Worm (Caenorhabditis elegans) whole organism, L3 larva: ENCODE results near the gene C33A12.19.
A peak's percentile ranks its signal among the peaks of the same experiment; 100 is the strongest.

Source experiments
- R02D3.7 ChIP-seq: fragments of 150-350 bp; optimal IDR thresholded peaks from 2 replicates; lab custom pipeline; 2014; ENCODE audit warnings: missing biosample characterization, missing genetic modification characterization
- ZK546.5 ChIP-seq: sonication (generic microtip); optimal IDR thresholded peaks from 2 replicates; lab custom pipeline; 2017; ENCODE audit warnings: missing biosample characterization, missing genetic modification characterization
- aly-2 ChIP-seq: fragments of 150-350 bp; optimal IDR thresholded peaks from 2 replicates; lab custom pipeline; 2014; ENCODE audit warnings: missing biosample characterization, missing genetic modification characterization
- ceh-16 ChIP-seq: sonication (generic microtip); optimal IDR thresholded peaks from 2 replicates; lab custom pipeline; 2017; ENCODE audit warnings: missing biosample characterization, missing genetic modification characterization
- ceh-28 ChIP-seq: fragments of 150-350 bp; optimal IDR thresholded peaks from 2 replicates; lab custom pipeline; 2014; ENCODE audit warnings: missing biosample characterization, missing genetic modification reagents, missing genetic modification characterization
- ceh-82 ChIP-seq: fragments of 150-350 bp; optimal IDR thresholded peaks from 2 replicates; lab custom pipeline; 2014; ENCODE audit warnings: missing biosample characterization, missing genetic modification characterization
- ceh-9 ChIP-seq: sonication (generic microtip); optimal IDR thresholded peaks from 2 replicates; lab custom pipeline; 2018; ENCODE audit warnings: missing biosample characterization, missing genetic modification characterization
- daf-12 ChIP-seq: fragments of 150-350 bp; optimal IDR thresholded peaks from 2 replicates; lab custom pipeline; 2014; ENCODE audit warnings: missing biosample characterization, missing genetic modification reagents, missing genetic modification characterization
- egl-27 ChIP-seq: sonication (generic microtip); optimal IDR thresholded peaks from 4 replicates; lab custom pipeline; 2017; ENCODE audit warnings: missing biosample characterization, missing genetic modification reagents, missing genetic modification characterization
- elt-1 ChIP-seq: fragments of 150-350 bp; optimal IDR thresholded peaks from 2 replicates; lab custom pipeline; 2014; ENCODE audit warnings: missing biosample characterization, missing genetic modification characterization
- elt-2 ChIP-seq: sonication (generic microtip); optimal IDR thresholded peaks from 2 replicates; lab custom pipeline; 2016; ENCODE audit warnings: missing genetic modification reagents, mild to moderate bottlenecking, missing genetic modification characterization, missing compliant biosample characterization
- elt-3 ChIP-seq, 3 experiments: fragments of 150-350 bp in 1 of 3; sonication (generic microtip) in 2 of 3; optimal IDR thresholded peaks; 2 replicates in 2 of 3; 4 replicates in 1 of 3; lab custom pipeline; 2014 to 2017; ENCODE audit warnings: missing biosample characterization in 3 of 3, missing genetic modification characterization in 3 of 3
- eor-1 ChIP-seq, 2 experiments: fragments of 150-350 bp; optimal IDR thresholded peaks; 2 replicates each; lab custom pipeline; 2014 to 2018; ENCODE audit warnings: missing biosample characterization in 2 of 2, missing genetic modification characterization in 2 of 2
- fkh-10 ChIP-seq: sonication (generic microtip); optimal IDR thresholded peaks from 2 replicates; lab custom pipeline; 2017; ENCODE audit warnings: missing biosample characterization, missing genetic modification reagents, missing genetic modification characterization
- fkh-2 ChIP-seq: fragments of 150-350 bp; optimal IDR thresholded peaks from 2 replicates; lab custom pipeline; 2014; ENCODE audit warnings: missing biosample characterization, missing genetic modification reagents, missing genetic modification characterization
- fos-1 ChIP-seq: fragments of 150-350 bp; optimal IDR thresholded peaks from 2 replicates; lab custom pipeline; 2014; ENCODE audit warnings: missing biosample characterization, missing genetic modification characterization
- hmg-11 ChIP-seq: sonication (generic microtip); optimal IDR thresholded peaks from 2 replicates; lab custom pipeline; 2016; ENCODE audit warnings: missing genetic modification characterization, missing compliant biosample characterization
- jun-1 ChIP-seq: fragments of 150-350 bp; optimal IDR thresholded peaks from 2 replicates; lab custom pipeline; 2014; ENCODE audit warnings: missing biosample characterization, missing genetic modification reagents, missing genetic modification characterization
- lin-15B ChIP-seq: fragments of 150-350 bp; optimal IDR thresholded peaks from 2 replicates; lab custom pipeline; 2014; ENCODE audit warnings: missing biosample characterization, missing genetic modification characterization
- lin-39 ChIP-seq: fragments of 150-350 bp; optimal IDR thresholded peaks from 2 replicates; lab custom pipeline; 2018; ENCODE audit warnings: missing biosample characterization, missing genetic modification reagents, missing genetic modification characterization
- lsy-12 ChIP-seq: sonication (generic microtip); optimal IDR thresholded peaks from 2 replicates; lab custom pipeline; 2016; ENCODE audit warnings: mild to moderate bottlenecking, missing genetic modification characterization, missing compliant biosample characterization
- mdl-1 ChIP-seq: fragments of 150-350 bp; optimal IDR thresholded peaks from 2 replicates; lab custom pipeline; 2014; ENCODE audit warnings: missing biosample characterization, missing genetic modification characterization
- mml-1 ChIP-seq: fragments of 150-350 bp; sonication (generic microtip); optimal IDR thresholded peaks from 3 replicates; lab custom pipeline; 2014; ENCODE audit warnings: missing biosample characterization, missing genetic modification characterization
- nfya-1 ChIP-seq: sonication (generic microtip); optimal IDR thresholded peaks from 2 replicates; lab custom pipeline; 2017; ENCODE audit warnings: missing genetic modification characterization, mild to moderate bottlenecking, missing compliant biosample characterization, antibody characterized with exemption, moderate library complexity; ENCODE audit not compliant: insufficient read depth
- nhr-11 ChIP-seq: fragments of 150-350 bp; optimal IDR thresholded peaks from 2 replicates; lab custom pipeline; 2014; ENCODE audit warnings: missing biosample characterization, missing genetic modification characterization
- nhr-23 ChIP-seq: fragments of 150-350 bp; optimal IDR thresholded peaks from 2 replicates; lab custom pipeline; 2014; ENCODE audit warnings: missing biosample characterization, missing genetic modification reagents, missing genetic modification characterization
- nhr-237 ChIP-seq: fragments of 150-350 bp; optimal IDR thresholded peaks from 2 replicates; lab custom pipeline; 2014; ENCODE audit warnings: missing biosample characterization, missing genetic modification characterization
- nhr-25 ChIP-seq: sonication (generic microtip); optimal IDR thresholded peaks from 2 replicates; lab custom pipeline; 2017; ENCODE audit warnings: missing biosample characterization, missing genetic modification characterization
- nhr-28 ChIP-seq: fragments of 150-350 bp; optimal IDR thresholded peaks from 2 replicates; lab custom pipeline; 2014; ENCODE audit warnings: missing biosample characterization, missing genetic modification characterization
- nhr-43 ChIP-seq: sonication (generic microtip); optimal IDR thresholded peaks from 2 replicates; lab custom pipeline; 2016; ENCODE audit warnings: mild to moderate bottlenecking, missing genetic modification characterization, missing compliant biosample characterization; ENCODE audit not compliant: poor library complexity, severe bottlenecking
- nhr-67 ChIP-seq: fragments of 150-350 bp; optimal IDR thresholded peaks from 2 replicates; lab custom pipeline; 2014; ENCODE audit warnings: missing biosample characterization, missing genetic modification characterization
- nhr-76 ChIP-seq: fragments of 150-350 bp; sonication (generic microtip); optimal IDR thresholded peaks from 5 replicates; lab custom pipeline; 2014; ENCODE audit warnings: missing biosample characterization, missing genetic modification characterization
- nhr-77 ChIP-seq: fragments of 150-350 bp; optimal IDR thresholded peaks from 2 replicates; lab custom pipeline; 2014; ENCODE audit warnings: missing biosample characterization, missing genetic modification characterization
- pha-4 ChIP-seq: fragments of 150-350 bp; optimal IDR thresholded peaks from 2 replicates; lab custom pipeline; 2014; ENCODE audit warnings: missing biosample characterization, missing genetic modification reagents, missing genetic modification characterization
- pqm-1 ChIP-seq: fragments of 150-350 bp; optimal IDR thresholded peaks from 2 replicates; lab custom pipeline; 2017; ENCODE audit warnings: missing biosample characterization, missing genetic modification characterization, inconsistent platforms
- sea-2 ChIP-seq: fragments of 150-350 bp; sonication (generic microtip); optimal IDR thresholded peaks from 4 replicates; lab custom pipeline; 2014; ENCODE audit warnings: missing biosample characterization, missing genetic modification reagents, missing genetic modification characterization
- skn-1 ChIP-seq: fragments of 150-350 bp; optimal IDR thresholded peaks from 2 replicates; lab custom pipeline; 2014; ENCODE audit warnings: missing biosample characterization, missing genetic modification characterization
- snpc-4 ChIP-seq: fragments of 150-350 bp; optimal IDR thresholded peaks from 2 replicates; lab custom pipeline; 2014; ENCODE audit warnings: missing biosample characterization, missing genetic modification characterization
- unc-39 ChIP-seq: sonication (generic microtip); optimal IDR thresholded peaks from 4 replicates; lab custom pipeline; 2017; ENCODE audit warnings: missing biosample characterization, missing genetic modification characterization
- unc-62 ChIP-seq: fragments of 150-350 bp; sonication (generic microtip); optimal IDR thresholded peaks from 4 replicates; lab custom pipeline; 2014; ENCODE audit warnings: missing biosample characterization, missing genetic modification reagents, missing genetic modification characterization
- zag-1 ChIP-seq: fragments of 150-350 bp; optimal IDR thresholded peaks from 2 replicates; lab custom pipeline; 2014; ENCODE audit warnings: missing biosample characterization, missing genetic modification characterization
- ztf-11 ChIP-seq: fragments of 150-350 bp; optimal IDR thresholded peaks from 2 replicates; lab custom pipeline; 2014; ENCODE audit warnings: missing biosample characterization, missing genetic modification characterization

C33A12.19 gene

DNA sequence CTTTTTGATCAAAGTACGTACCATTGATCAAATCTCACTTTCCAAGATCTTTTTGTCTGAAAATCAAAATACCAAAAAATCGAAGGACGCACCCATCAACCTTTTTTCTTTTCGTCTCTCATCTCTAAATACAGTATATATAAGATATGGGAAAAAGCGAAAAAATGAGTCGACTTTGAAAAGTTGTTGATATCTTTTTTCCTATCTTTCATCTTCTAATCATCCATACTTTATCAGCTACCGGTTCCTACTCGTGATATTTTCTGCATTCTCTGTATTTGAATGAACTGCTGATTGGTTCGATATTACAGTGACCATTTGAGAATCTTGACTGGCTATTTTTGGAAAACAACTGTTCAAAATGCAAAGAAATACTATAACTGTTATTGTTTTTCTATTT lies at the start of gene C33A12.19:
Gene C33A12.19 (plus strand): TSS at position 169 of the 400 bp plus-strand sequence.
- peak; percentile 34 for TF ChIP-seq nfya-1 (tag; lab: Kevin White, UChicago)
- TF ChIP-seq nhr-23 (tag; lab: Kevin White, UChicago) = peak; percentile 52
- TF ChIP-seq elt-3 (tag; optimal IDR thresholded peaks at IDR 0.05; lab: Kevin White, UChicago) = no peak
- peak; percentile 47 for TF ChIP-seq nhr-43 (tag; lab: Kevin White, UChicago)
- TF ChIP-seq lin-15B (tag; lab: Kevin White, UChicago) = no peak
- TF ChIP-seq elt-2 = peak; percentile 58
- TF ChIP-seq pqm-1 (tag; lab: Kevin White, UChicago) = peak; percentile 36

DNA sequence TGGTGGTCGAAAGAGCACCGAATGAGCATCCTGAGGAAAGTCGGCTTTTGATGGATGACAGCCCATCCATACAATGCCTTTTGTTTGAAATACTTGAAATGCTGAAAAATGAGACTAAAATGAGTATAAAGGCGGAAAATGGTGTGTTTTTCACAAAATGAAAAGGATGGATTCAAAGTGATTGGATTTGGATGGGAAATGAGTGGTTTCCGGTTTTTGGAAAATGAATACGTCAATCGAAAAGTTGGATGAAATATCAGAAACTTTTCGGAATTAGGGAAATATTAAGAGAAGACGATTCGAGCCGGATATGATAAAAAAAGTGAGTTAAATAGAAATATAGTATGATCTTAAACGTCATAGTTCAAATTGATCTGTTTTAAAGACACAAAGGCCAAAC lies 49.4 kb upstream of the C33A12.19 start, which contains the start of gene F38E11.6:
Gene F38E11.6 (minus strand): TSS at position 101 of the 400 bp plus-strand sequence.
- TF ChIP-seq ceh-9 (tag; lab: Kevin White, UChicago) (no peak), snpc-4 (tag; lab: Kevin White, UChicago) (no peak), elt-2 (no peak), lin-39 (tag; lab: Kevin White, UChicago) (no peak), fos-1 (tag; lab: Kevin White, UChicago) (no peak), sea-2 (no peak), pqm-1 (tag; lab: Kevin White, UChicago) (no peak), daf-12 (tag; lab: Kevin White, UChicago) (no peak), unc-62 (no peak), ZK546.5 (tag; lab: Kevin White, UChicago) (no peak), nhr-11 (no peak), mml-1 (tag; lab: Kevin White, UChicago) (no peak), skn-1 (tag; lab: Kevin White, UChicago) (no peak), nfya-1 (tag; lab: Kevin White, UChicago) (no peak), lin-15B (tag; lab: Kevin White, UChicago) (no peak)

DNA sequence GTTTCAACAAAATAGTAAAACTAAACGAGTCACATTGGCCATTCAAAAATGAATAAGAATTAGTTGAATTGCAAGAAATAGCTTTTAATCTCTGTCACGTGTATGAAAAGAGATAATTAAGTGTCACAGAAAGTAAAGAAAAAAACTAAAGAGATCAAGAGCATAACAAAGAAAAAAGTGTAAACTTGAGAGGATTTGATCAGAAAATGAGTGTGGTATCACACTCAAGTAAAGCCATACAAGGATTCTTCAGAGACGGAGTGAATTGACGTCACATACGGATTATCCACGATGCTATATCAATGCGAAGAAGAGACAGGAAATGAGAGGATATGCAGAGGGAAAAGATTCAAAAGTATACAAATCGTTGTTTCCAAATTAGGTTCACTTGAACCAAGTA lies 47.5 kb upstream of the C33A12.19 start:
- TF ChIP-seq R02D3.7 (tag; lab: Kevin White, UChicago) = no peak

DNA sequence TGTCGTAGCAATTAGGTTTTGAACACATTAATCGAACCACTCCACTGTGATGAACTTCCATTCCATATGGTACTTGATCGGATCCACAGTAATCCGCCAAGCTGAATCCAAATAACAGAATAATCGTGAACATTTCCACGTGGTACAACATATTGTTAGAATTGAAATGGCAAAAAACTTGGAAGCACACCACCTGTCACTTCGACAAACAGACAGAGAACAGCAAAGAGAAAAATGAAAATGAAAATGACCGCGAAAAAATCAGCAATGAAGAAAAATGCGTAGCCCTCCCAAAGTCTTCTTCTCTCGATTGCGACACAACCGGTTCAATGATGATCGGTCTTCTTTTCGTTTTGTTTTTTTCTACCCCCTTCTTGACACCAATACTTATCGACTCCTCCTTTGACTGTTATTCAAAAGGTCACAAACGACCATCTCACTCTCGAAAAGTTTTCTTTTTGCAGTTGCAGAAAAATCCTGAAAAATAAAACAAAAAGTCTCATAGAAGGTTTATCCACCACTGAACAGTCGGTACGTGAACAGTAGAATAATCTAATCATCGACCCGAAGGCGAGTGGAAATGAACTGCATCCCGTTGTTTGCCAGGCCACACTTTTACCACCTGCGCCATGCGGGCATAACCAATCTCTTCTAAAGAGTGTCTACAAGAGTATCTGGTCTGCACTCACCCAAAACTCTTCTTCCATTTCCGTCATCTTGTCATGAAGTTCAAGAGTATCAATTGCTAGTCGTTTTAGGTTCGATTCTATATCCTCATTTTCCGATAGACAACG lies 39.5 kb upstream of the C33A12.19 start, which contains the start of gene wrt-3:
Gene wrt-3 (minus strand): TSS at position 322 of the 794 bp plus-strand sequence.
- TF ChIP-seq nhr-23 (tag; lab: Kevin White, UChicago) (no peak), skn-1 (tag; lab: Kevin White, UChicago) (no peak), zag-1 (tag; lab: Kevin White, UChicago) (no peak), fos-1 (tag; lab: Kevin White, UChicago) (no peak), nhr-76 (tag; lab: Kevin White, UChicago) (no peak), ceh-16 (no peak), sea-2 (no peak), mdl-1 (tag; lab: Kevin White, UChicago) (no peak), nhr-25 (tag; lab: Kevin White, UChicago) (peak; percentile 33), lsy-12 (peak; percentile 59), nfya-1 (tag; lab: Kevin White, UChicago) (no peak), elt-3 (tag; optimal IDR thresholded peaks at IDR 0.05; lab: Kevin White, UChicago) (peak in 1 of 3 experiments; percentile 68), mml-1 (tag; lab: Kevin White, UChicago) (no peak), elt-1 (no peak), nhr-11 (no peak), snpc-4 (tag; lab: Kevin White, UChicago) (no peak), nhr-77 (tag; lab: Kevin White, UChicago) (no peak), nhr-43 (tag; lab: Kevin White, UChicago) (peak; percentile 89), nhr-237 (tag; lab: Kevin White, UChicago) (no peak), ZK546.5 (tag; lab: Kevin White, UChicago) (no peak), lin-15B (tag; lab: Kevin White, UChicago) (no peak), pqm-1 (tag; lab: Kevin White, UChicago) (peak; percentile 46), ceh-28 (tag; lab: Kevin White, UChicago) (no peak), ceh-82 (tag; lab: Kevin White, UChicago) (no peak), elt-2 (peak; percentile 46), unc-39 (no peak), unc-62 (no peak), ztf-11 (tag; lab: Kevin White, UChicago) (no peak), egl-27 (no peak), daf-12 (tag; lab: Kevin White, UChicago) (no peak), jun-1 (tag; lab: Kevin White, UChicago) (peak; percentile 12), ceh-9 (tag; lab: Kevin White, UChicago) (no peak), hmg-11 (tag; lab: Kevin White, UChicago) (no peak), aly-2 (tag; lab: Kevin White, UChicago) (no peak), nhr-67 (tag; lab: Kevin White, UChicago) (no peak), eor-1 (tag; optimal IDR thresholded peaks at IDR 0.05; lab: Kevin White, UChicago) (no peak), fkh-2 (tag; lab: Kevin White, UChicago) (no peak), fkh-10 (no peak), R02D3.7 (tag; lab: Kevin White, UChicago) (peak; percentile 4), lin-39 (tag; lab: Kevin White, UChicago) (peak; percentile 65), nhr-28 (no peak), pha-4 (tag; lab: Kevin White, UChicago) (no peak)
